Worm (Caenorhabditis elegans): ENCODE data around the gene srbc-10.

srbc-10 gene

ce11 chrV:7492924-7493323 is at the start of gene srbc-10:
Gene srbc-10, minus strand, starts transcription at chrV:7493024.
- no peak for TF ChIP-seq cog-1 (tag; optimal IDR thresholded peaks at IDR 0.05)
- TF ChIP-seq flt-1 (GFP tag; IDR thresholded peaks at IDR 0.05): no peak
- no peak for TF ChIP-seq tab-1 (GFP tag; IDR thresholded peaks at IDR 0.05)
- TF ChIP-seq med-1 (GFP tag; optimal IDR thresholded peaks at IDR 0.05; ENCODE audit: insufficient read depth): no peak
- TF ChIP-seq ref-1 (GFP tag; conservative IDR thresholded peaks at IDR 0.05): no peak
- TF ChIP-seq T22C8.4 (GFP tag; IDR thresholded peaks at IDR 0.05): no peak
- no peak for TF ChIP-seq klf-2 (GFP tag; conservative IDR thresholded peaks at IDR 0.05)
- no peak for TF ChIP-seq ztf-29 (GFP tag; IDR thresholded peaks at IDR 0.05)
- TF ChIP-seq ztf-23 (GFP tag; IDR thresholded peaks at IDR 0.05): no peak

ce11 chrV:7539015-7539414 is 46.2 kb upstream of the srbc-10 start, which contains the start of gene srh-268:
Gene srh-268, plus strand, starts transcription at chrV:7539315.
- TF ChIP-seq klf-2 (GFP tag; conservative IDR thresholded peaks at IDR 0.05): no peak
- no peak for TF ChIP-seq tab-1 (GFP tag; IDR thresholded peaks at IDR 0.05)
- TF ChIP-seq ref-1 (GFP tag; conservative IDR thresholded peaks at IDR 0.05): no peak
- no peak for TF ChIP-seq med-1 (GFP tag; optimal IDR thresholded peaks at IDR 0.05; ENCODE audit: insufficient read depth)
- TF ChIP-seq T22C8.4 (GFP tag; IDR thresholded peaks at IDR 0.05): no peak
- no peak for TF ChIP-seq cog-1 (tag; optimal IDR thresholded peaks at IDR 0.05)
- TF ChIP-seq ztf-29 (GFP tag; IDR thresholded peaks at IDR 0.05): no peak
- TF ChIP-seq flt-1 (GFP tag; IDR thresholded peaks at IDR 0.05): no peak
- no peak for TF ChIP-seq ztf-23 (GFP tag; IDR thresholded peaks at IDR 0.05)

- no peak for TF ChIP-seq ztf-29 (GFP tag; IDR thresholded peaks at IDR 0.05)
- TF ChIP-seq flt-1 (GFP tag; IDR thresholded peaks at IDR 0.05): no peak
Measured at ce11 chrV:7538018-7538417, 45.2 kb upstream of the srbc-10 start, which contains the start of gene C54F6.12. Gene C54F6.12, minus strand, starts transcription at chrV:7538118.

- TF ChIP-seq ztf-23 (GFP tag; IDR thresholded peaks at IDR 0.05) (no peak), cog-1 (tag; optimal IDR thresholded peaks at IDR 0.05) (no peak), klf-2 (GFP tag; conservative IDR thresholded peaks at IDR 0.05) (no peak), ref-1 (GFP tag; conservative IDR thresholded peaks at IDR 0.05) (no peak), med-1 (GFP tag; optimal IDR thresholded peaks at IDR 0.05; ENCODE audit: insufficient read depth) (no peak), tab-1 (GFP tag; IDR thresholded peaks at IDR 0.05) (no peak), flt-1 (GFP tag; IDR thresholded peaks at IDR 0.05) (no peak), T22C8.4 (GFP tag; IDR thresholded peaks at IDR 0.05) (no peak), ztf-29 (GFP tag; IDR thresholded peaks at IDR 0.05) (no peak)
Measured at ce11 chrV:7532947-7533346, 40.1 kb upstream of the srbc-10 start, which contains the start of gene C54F6.3. Gene C54F6.3, plus strand, starts transcription at chrV:7533247.

ce11 chrV:7529840-7530239 is 37.0 kb upstream of the srbc-10 start, which contains the start of gene swt-2:
Gene swt-2, plus strand, starts transcription at chrV:7530140.
- TF ChIP-seq ztf-29 (GFP tag; IDR thresholded peaks at IDR 0.05): no peak
- TF ChIP-seq tab-1 (GFP tag; IDR thresholded peaks at IDR 0.05): no peak
- no peak for TF ChIP-seq cog-1 (tag; optimal IDR thresholded peaks at IDR 0.05)
- TF ChIP-seq ref-1 (GFP tag; conservative IDR thresholded peaks at IDR 0.05): no peak
- no peak for TF ChIP-seq ztf-23 (GFP tag; IDR thresholded peaks at IDR 0.05)
- no peak for TF ChIP-seq flt-1 (GFP tag; IDR thresholded peaks at IDR 0.05)
- TF ChIP-seq T22C8.4 (GFP tag; IDR thresholded peaks at IDR 0.05): no peak
- TF ChIP-seq med-1 (GFP tag; optimal IDR thresholded peaks at IDR 0.05; ENCODE audit: insufficient read depth): no peak
- TF ChIP-seq klf-2 (GFP tag; conservative IDR thresholded peaks at IDR 0.05): no peak

ce11 chrV:7528816-7529215 is 36.0 kb upstream of the srbc-10 start, which contains the start of gene C54F6.5:
Gene C54F6.5, plus strand, starts transcription at chrV:7529116.
- TF ChIP-seq ztf-23 (GFP tag; IDR thresholded peaks at IDR 0.05) (no peak), cog-1 (tag; optimal IDR thresholded peaks at IDR 0.05) (no peak), T22C8.4 (GFP tag; IDR thresholded peaks at IDR 0.05) (no peak), med-1 (GFP tag; optimal IDR thresholded peaks at IDR 0.05; ENCODE audit: insufficient read depth) (no peak), ref-1 (GFP tag; conservative IDR thresholded peaks at IDR 0.05) (no peak), flt-1 (GFP tag; IDR thresholded peaks at IDR 0.05) (no peak), ztf-29 (GFP tag; IDR thresholded peaks at IDR 0.05) (no peak), tab-1 (GFP tag; IDR thresholded peaks at IDR 0.05) (no peak), klf-2 (GFP tag; conservative IDR thresholded peaks at IDR 0.05) (no peak)

ce11 chrV:7527153-7527552 is 34.3 kb upstream of the srbc-10 start, which contains the start of gene C54F6.17:
Gene C54F6.17, plus strand, starts transcription at chrV:7527453.
- no peak for TF ChIP-seq med-1 (GFP tag; optimal IDR thresholded peaks at IDR 0.05; ENCODE audit: insufficient read depth)
- TF ChIP-seq ztf-29 (GFP tag; IDR thresholded peaks at IDR 0.05): no peak
- no peak for TF ChIP-seq tab-1 (GFP tag; IDR thresholded peaks at IDR 0.05)
- TF ChIP-seq flt-1 (GFP tag; IDR thresholded peaks at IDR 0.05): no peak
- no peak for TF ChIP-seq cog-1 (tag; optimal IDR thresholded peaks at IDR 0.05)

- TF ChIP-seq flt-1 (GFP tag; IDR thresholded peaks at IDR 0.05) (no peak), klf-2 (GFP tag; conservative IDR thresholded peaks at IDR 0.05) (no peak), tab-1 (GFP tag; IDR thresholded peaks at IDR 0.05) (no peak), ztf-29 (GFP tag; IDR thresholded peaks at IDR 0.05) (no peak), T22C8.4 (GFP tag; IDR thresholded peaks at IDR 0.05) (no peak), med-1 (GFP tag; optimal IDR thresholded peaks at IDR 0.05; ENCODE audit: insufficient read depth) (no peak), ztf-23 (GFP tag; IDR thresholded peaks at IDR 0.05) (no peak), cog-1 (tag; optimal IDR thresholded peaks at IDR 0.05) (no peak), ref-1 (GFP tag; conservative IDR thresholded peaks at IDR 0.05) (no peak)
Measured at ce11 chrV:7525695-7526094, 32.9 kb upstream of the srbc-10 start, which contains the start of gene C54F6.18. Gene C54F6.18, plus strand, starts transcription at chrV:7525995.

- TF ChIP-seq ref-1 (GFP tag; conservative IDR thresholded peaks at IDR 0.05) (no peak), tab-1 (GFP tag; IDR thresholded peaks at IDR 0.05) (no peak), ztf-29 (GFP tag; IDR thresholded peaks at IDR 0.05) (no peak), ztf-23 (GFP tag; IDR thresholded peaks at IDR 0.05) (no peak), T22C8.4 (GFP tag; IDR thresholded peaks at IDR 0.05) (no peak), cog-1 (tag; optimal IDR thresholded peaks at IDR 0.05) (no peak), flt-1 (GFP tag; IDR thresholded peaks at IDR 0.05) (no peak), klf-2 (GFP tag; conservative IDR thresholded peaks at IDR 0.05) (no peak), med-1 (GFP tag; optimal IDR thresholded peaks at IDR 0.05; ENCODE audit: insufficient read depth) (no peak)
Measured at ce11 chrV:7524447-7524846, 31.6 kb upstream of the srbc-10 start, which contains the start of gene C54F6.20. Gene C54F6.20, plus strand, starts transcription at chrV:7524747.

- TF ChIP-seq ztf-23 (GFP tag; IDR thresholded peaks at IDR 0.05) (no peak), klf-2 (GFP tag; conservative IDR thresholded peaks at IDR 0.05) (no peak), flt-1 (GFP tag; IDR thresholded peaks at IDR 0.05) (no peak), T22C8.4 (GFP tag; IDR thresholded peaks at IDR 0.05) (no peak)
Measured at ce11 chrV:7523392-7523791, 30.6 kb upstream of the srbc-10 start, which contains the start of gene C54F6.6. Gene C54F6.6, plus strand, starts transcription at chrV:7523692.
